Fruit fly (Drosophila melanogaster) S2 (cell line): ENCODE data around the gene alpha-Cat.

Source experiments
- CG8478 ChIP-seq: fragments of >200 bp; optimal IDR thresholded peaks from 2 replicates; lab custom pipeline; 2018
- CTCF ChIP-seq, 2 experiments: fragments of >200 bp; optimal IDR thresholded peaks; 2 replicates each; lab custom pipeline; 2018

Gene alpha-Cat

DNA sequence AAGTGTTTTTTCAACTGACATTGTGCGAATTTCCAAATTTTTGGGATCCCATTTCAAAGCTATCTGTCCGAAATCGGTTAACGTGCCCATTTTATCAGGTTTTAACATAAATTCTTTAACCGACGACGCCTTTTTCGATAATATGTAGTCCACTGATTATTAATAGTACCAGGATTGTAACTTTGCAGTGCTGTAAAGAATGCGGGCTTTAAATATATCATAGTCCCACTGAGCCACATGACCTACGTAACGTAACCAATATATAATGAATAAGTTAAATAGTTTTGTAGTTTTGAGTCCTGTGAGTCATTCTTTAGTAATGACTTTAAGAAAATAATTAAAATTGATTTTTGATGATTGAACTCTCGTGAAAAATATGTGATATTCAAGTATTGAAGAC lies at the start of gene alpha-Cat:
Gene alpha-Cat, minus strand, starts transcription at position 162 of the 400 bp plus-strand sequence.
- TF ChIP-seq CG8478 (lab: Kevin White, UChicago) (no peak), CTCF (optimal IDR thresholded peaks at IDR 0.05; lab: Kevin White, UChicago) (no peak)

- TF ChIP-seq CG8478 (lab: Kevin White, UChicago) (no peak), CTCF (optimal IDR thresholded peaks at IDR 0.05; lab: Kevin White, UChicago) (no peak)
Measured at dm6 chr3L:23346715-23347114, 8.8 kb upstream of the alpha-Cat start.

DNA sequence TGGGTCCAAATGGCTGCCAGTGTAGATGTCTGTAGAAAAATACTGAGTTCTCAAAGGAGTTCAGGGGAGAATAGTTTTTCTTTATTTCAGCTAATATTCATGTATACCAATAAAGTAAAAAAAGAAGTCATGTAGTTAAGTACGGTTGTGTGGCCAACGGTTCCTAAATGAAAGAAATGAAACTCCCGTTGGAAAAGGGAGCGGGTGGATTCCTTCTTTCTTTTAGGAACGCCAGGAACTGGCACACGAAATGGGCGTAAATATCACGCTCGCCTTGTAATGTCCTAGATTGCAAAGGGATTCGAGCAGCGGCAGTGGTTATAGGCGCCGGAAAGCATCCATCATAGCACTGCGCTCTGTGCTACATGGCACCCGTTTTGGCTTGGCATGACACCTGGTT lies 5.5 kb upstream of the alpha-Cat start:
- TF ChIP-seq CTCF (optimal IDR thresholded peaks at IDR 0.05; lab: Kevin White, UChicago) (no peak), CG8478 (lab: Kevin White, UChicago) (no peak)

- TF ChIP-seq CTCF (optimal IDR thresholded peaks at IDR 0.05; lab: Kevin White, UChicago) (no peak), CG8478 (lab: Kevin White, UChicago) (no peak)
Measured at dm6 chr3L:23340070-23340469, 2.2 kb upstream of the alpha-Cat start.

dm6 chr3L:23339079-23339727 lies 1.3 kb upstream of the alpha-Cat start, which contains the start of gene ND-MLRQ:
Gene ND-MLRQ (plus strand): TSS chr3L:23339326.
- no peak for TF ChIP-seq CG8478 (lab: Kevin White, UChicago)
- no peak for TF ChIP-seq CTCF (optimal IDR thresholded peaks at IDR 0.05; lab: Kevin White, UChicago)

DNA sequence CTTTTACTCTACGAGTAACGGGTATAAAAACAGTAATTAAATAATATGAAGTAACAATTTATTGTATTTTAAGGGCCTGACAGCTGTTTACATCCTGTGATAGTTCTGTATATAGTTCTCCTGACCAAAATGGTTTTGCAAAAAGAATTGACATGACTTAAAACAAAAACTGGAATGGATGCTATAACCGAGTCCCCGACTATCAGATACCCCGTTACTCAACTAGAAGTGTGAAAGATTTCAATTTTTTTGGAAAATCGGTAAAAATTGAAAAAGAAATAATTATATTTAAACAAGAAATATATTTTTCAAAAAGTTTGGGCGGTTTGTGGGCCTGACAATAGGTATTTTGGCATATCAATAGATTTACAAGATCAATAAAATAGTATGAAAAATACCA lies 1.3 kb downstream of the alpha-Cat start:
- TF ChIP-seq CTCF (optimal IDR thresholded peaks at IDR 0.05; lab: Kevin White, UChicago) (no peak), CG8478 (lab: Kevin White, UChicago) (no peak)

DNA sequence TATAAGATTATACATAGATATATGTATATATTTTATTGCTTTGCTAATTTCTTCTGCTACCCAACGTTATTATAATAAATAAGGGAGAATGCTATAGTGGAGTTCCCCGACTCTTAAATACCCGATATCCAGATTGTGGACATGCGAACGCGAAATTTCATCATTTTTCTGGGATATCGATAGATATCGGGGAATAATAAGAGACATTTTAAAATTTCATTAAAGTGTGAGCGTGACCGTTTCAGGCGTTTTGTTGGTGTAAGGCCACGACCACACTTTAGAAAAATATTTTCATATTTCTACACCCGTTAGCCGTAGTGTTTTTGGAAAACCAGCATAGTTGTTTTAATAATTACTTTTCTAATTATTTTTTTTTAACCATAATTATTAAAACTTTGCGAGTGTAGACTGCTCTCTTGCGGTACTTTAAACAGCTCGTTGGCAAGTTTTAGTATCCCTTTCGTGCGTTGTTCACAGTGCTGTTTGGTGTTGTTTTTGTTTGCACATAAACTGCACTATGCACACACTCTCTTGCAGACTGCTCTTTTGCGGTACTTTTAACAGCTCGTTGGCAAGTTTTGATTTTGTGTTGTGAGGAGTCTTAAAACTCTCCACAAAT lies 58.8 kb downstream of the alpha-Cat start:
- no peak for TF ChIP-seq CG8478 (lab: Kevin White, UChicago)
- TF ChIP-seq CTCF (optimal IDR thresholded peaks at IDR 0.05; lab: Kevin White, UChicago): no peak

DNA sequence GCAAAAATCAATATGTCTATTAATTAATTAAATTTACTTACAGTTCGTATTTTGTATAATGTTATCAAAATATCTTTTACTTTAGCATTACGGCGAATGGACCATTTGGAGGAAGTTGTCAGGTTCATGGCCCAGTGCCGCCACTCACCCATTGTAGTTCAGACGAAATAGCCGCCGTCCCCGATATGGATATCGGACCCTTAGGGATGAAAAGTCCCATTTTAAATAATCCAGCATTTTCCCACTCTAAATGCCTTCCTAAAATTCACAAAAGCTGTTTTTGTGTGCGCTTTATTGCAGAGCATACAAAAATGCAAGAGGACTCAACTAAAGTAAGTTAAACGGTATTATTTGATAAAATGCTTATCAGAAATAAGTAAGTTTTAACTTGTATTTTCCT lies 59.8 kb downstream of the alpha-Cat start:
- TF ChIP-seq CG8478 (lab: Kevin White, UChicago) (no peak), CTCF (optimal IDR thresholded peaks at IDR 0.05; lab: Kevin White, UChicago) (no peak)
